Fruit fly (Drosophila melanogaster): ENCODE measurements around the gene CG17292.

Gene CG17292

DNA sequence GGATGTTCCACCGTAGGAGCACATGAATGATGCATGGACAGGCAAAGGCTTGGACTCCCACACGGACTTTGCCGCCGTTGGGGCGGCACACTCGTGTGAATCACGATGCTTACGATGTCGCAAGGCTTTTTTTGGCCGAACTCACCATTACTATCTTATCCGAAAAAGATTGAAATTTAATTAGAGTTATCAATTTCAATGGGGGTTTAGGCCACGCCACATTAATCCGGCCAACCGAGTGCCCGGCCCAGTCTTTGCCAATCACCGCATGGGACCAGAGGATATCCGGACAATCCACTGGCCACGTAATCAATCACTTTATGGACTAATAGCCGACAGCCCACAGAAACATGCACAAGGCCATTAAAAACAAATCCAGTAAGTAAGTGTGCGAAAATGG, 2.0 kb downstream of the CG17292 start:
- TF ChIP-seq rgr (GFP tag; optimal IDR thresholded peaks at IDR 0.05) (no peak), Mio (GFP tag; optimal IDR thresholded peaks at IDR 0.05) (no peak), Rel (GFP tag; optimal IDR thresholded peaks at IDR 0.05) (no peak), Rel (tag; optimal IDR thresholded peaks at IDR 0.05) (peak; percentile 27), fru (GFP tag; optimal IDR thresholded peaks at IDR 0.05) (no peak)

DNA sequence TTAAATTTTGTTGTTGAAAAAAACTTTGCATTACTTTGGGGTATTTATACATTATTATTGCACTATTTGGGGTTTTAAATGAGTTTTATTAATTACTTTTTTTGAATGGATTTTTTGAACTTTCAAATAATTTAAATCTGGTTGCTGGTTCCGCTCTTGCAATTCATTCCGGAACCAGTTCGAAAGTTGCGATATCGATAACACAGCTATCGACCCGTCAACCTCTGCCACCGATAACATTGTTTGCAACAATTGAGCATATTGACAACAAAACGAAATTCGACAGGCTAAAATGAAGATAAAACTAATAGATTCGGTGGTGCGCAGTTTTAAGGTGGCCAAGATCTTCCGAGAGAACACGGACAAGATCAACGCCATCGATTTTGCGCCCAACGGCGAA, 4.0 kb downstream of the CG17292 start, which contains the start of gene Wdr82:
Gene Wdr82, plus strand, starts transcription at position 227 of the 400 bp plus-strand sequence.
- TF ChIP-seq sage (GFP tag; optimal IDR thresholded peaks at IDR 0.05) (no peak), h (GFP tag; optimal IDR thresholded peaks at IDR 0.05) (no peak), Sp1 (GFP tag; optimal IDR thresholded peaks at IDR 0.05) (no peak), fru (GFP tag; optimal IDR thresholded peaks at IDR 0.05) (no peak), brk (GFP tag; optimal IDR thresholded peaks at IDR 0.05) (no peak), N (GFP tag; optimal IDR thresholded peaks at IDR 0.05) (no peak), woc (GFP tag; optimal IDR thresholded peaks at IDR 0.05) (no peak), CrebA (GFP tag; optimal IDR thresholded peaks at IDR 0.05; ENCODE audit: borderline replicate concordance) (no peak), Dfd (GFP tag; optimal IDR thresholded peaks at IDR 0.05) (no peak), Jra (GFP tag; optimal IDR thresholded peaks at IDR 0.05) (no peak), sv (GFP tag; optimal IDR thresholded peaks at IDR 0.05) (no peak), pan (optimal IDR thresholded peaks at IDR 0.05) (no peak), foxo (GFP tag; optimal IDR thresholded peaks at IDR 0.05) (no peak), jim (GFP tag; optimal IDR thresholded peaks at IDR 0.05) (no peak), dmrt93B (GFP tag; optimal IDR thresholded peaks at IDR 0.05) (no peak), Rel (GFP tag; optimal IDR thresholded peaks at IDR 0.05) (no peak), Rel (tag; optimal IDR thresholded peaks at IDR 0.05) (no peak), usp (GFP tag; optimal IDR thresholded peaks at IDR 0.05) (no peak)

DNA sequence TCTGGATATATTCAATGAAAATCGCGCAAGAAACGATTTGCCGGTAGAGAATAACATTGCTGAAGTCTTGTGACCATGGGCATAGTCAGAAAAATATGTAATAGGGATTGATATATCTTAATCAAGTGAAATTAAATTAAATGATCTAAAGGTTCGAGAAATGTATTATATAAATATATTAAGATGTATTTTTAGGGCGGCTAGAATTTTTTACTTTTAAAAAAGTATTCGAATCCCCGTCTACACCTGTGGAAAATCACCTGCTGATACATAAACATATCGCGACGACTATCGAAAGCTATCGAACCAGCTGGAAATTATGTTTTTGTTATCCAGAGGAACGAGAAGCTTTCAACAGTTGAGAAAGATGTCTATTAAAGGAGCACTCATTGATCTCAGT, 6.5 kb downstream of the CG17292 start, which contains the start of the genes CG13390 and CG17294:
Gene CG13390, minus strand, starts transcription at position 81 of the 400 bp plus-strand sequence.
Gene CG17294, plus strand, starts transcription at position 319 of the 400 bp plus-strand sequence.
- TF ChIP-seq HLH106 (tag; optimal IDR thresholded peaks at IDR 0.05) (peak; percentile 100), tai (GFP tag; optimal IDR thresholded peaks at IDR 0.05) (no peak), brk (GFP tag; optimal IDR thresholded peaks at IDR 0.05) (peak; percentile 99), psq (GFP tag; optimal IDR thresholded peaks at IDR 0.05) (peak; percentile 99), OdsH (GFP tag; optimal IDR thresholded peaks at IDR 0.05) (peak; percentile 99), dmrt93B (GFP tag; optimal IDR thresholded peaks at IDR 0.05) (peak; percentile 99), lola (GFP tag; optimal IDR thresholded peaks at IDR 0.05) (no peak), Mio (GFP tag; optimal IDR thresholded peaks at IDR 0.05) (peak; percentile 85), Rel (GFP tag; optimal IDR thresholded peaks at IDR 0.05) (peak; percentile 97), Rel (tag; optimal IDR thresholded peaks at IDR 0.05) (peak; percentile 95), sage (GFP tag; optimal IDR thresholded peaks at IDR 0.05) (peak; percentile 98), h (GFP tag; optimal IDR thresholded peaks at IDR 0.05) (peak; percentile 100), jim (GFP tag; optimal IDR thresholded peaks at IDR 0.05) (peak; percentile 89), GATAd (GFP tag; optimal IDR thresholded peaks at IDR 0.05) (peak; percentile 95), dsf (GFP tag; optimal IDR thresholded peaks at IDR 0.05; ENCODE audit: borderline replicate concordance) (peak; percentile 96), Jra (GFP tag; optimal IDR thresholded peaks at IDR 0.05) (peak; percentile 98), Hnf4 (GFP tag; optimal IDR thresholded peaks at IDR 0.05) (peak; percentile 99), Abd-B (GFP tag; optimal IDR thresholded peaks at IDR 0.05) (no peak), foxo (GFP tag; optimal IDR thresholded peaks at IDR 0.05) (peak; percentile 87 to 100), Sp1 (GFP tag; optimal IDR thresholded peaks at IDR 0.05) (peak; percentile 100), br (GFP tag; optimal IDR thresholded peaks at IDR 0.05) (peak; percentile 97), CG9705 (GFP tag; optimal IDR thresholded peaks at IDR 0.05) (peak; percentile 99), Dif (GFP tag; optimal IDR thresholded peaks at IDR 0.05; ENCODE audit: partially characterized antibody) (no peak), CG32264 (GFP tag; optimal IDR thresholded peaks at IDR 0.05) (peak; percentile 95), ey (GFP tag; optimal IDR thresholded peaks at IDR 0.05) (peak; percentile 97), fru (GFP tag; optimal IDR thresholded peaks at IDR 0.05) (peak; percentile 99), Myc (optimal IDR thresholded peaks at IDR 0.05) (no peak), rgr (GFP tag; optimal IDR thresholded peaks at IDR 0.05) (peak; percentile 100), Dfd (GFP tag; optimal IDR thresholded peaks at IDR 0.05) (no peak), Hr83 (GFP tag; optimal IDR thresholded peaks at IDR 0.05; ENCODE audit: poor library complexity, severe bottlenecking) (peak; percentile 83), N (GFP tag; optimal IDR thresholded peaks at IDR 0.05) (no peak), woc (GFP tag; optimal IDR thresholded peaks at IDR 0.05) (peak; percentile 95), Vsx2 (GFP tag; optimal IDR thresholded peaks at IDR 0.05; ENCODE audit: partially characterized antibody) (no peak), dl (GFP tag; optimal IDR thresholded peaks at IDR 0.05; ENCODE audit: insufficient read depth in 1 of 2, partially characterized antibody in 2 of 2) (no peak), sv (GFP tag; optimal IDR thresholded peaks at IDR 0.05) (peak; percentile 98)
